Worm (Caenorhabditis elegans): ENCODE data around the gene F31A3.5.

F31A3.5 gene

ce11 chrX:17509048-17509776 lies 54.2 kb downstream of the F31A3.5 start:
- no peak for TF ChIP-seq F22D6.2 (tag; optimal IDR thresholded peaks at IDR 0.05)
- peak; percentile 60 for TF ChIP-seq pha-4 (tag; optimal IDR thresholded peaks at IDR 0.05)
- TF ChIP-seq nhr-80 (tag; optimal IDR thresholded peaks at IDR 0.05) = peak; percentile 73

- TF ChIP-seq ztf-25 (GFP tag; IDR thresholded peaks at IDR 0.05) = no peak
- 0 out of 2 replicates have a peak, but pooled peaks have one; percentile 35 for TF ChIP-seq zfh-2 (GFP tag; conservative IDR thresholded peaks at IDR 0.05)
- no peak for TF ChIP-seq nhr-120 (GFP tag; IDR thresholded peaks at IDR 0.05)
- TF ChIP-seq F33H1.4 (GFP tag; IDR thresholded peaks at IDR 0.05) = no peak
Measured at ce11 chrX:17508137-17508536, 55.3 kb downstream of the F31A3.5 start.

- TF ChIP-seq ztf-6 (GFP tag; IDR thresholded peaks at IDR 0.05) (no peak), ztf-26 (tag; optimal IDR thresholded peaks at IDR 0.05) (no peak), tbp1 (GFP tag; optimal IDR thresholded peaks at IDR 0.05) (no peak), unc-62 (GFP tag; optimal IDR thresholded peaks at IDR 0.05) (peak; percentile 47), bed-2 (GFP tag; IDR thresholded peaks at IDR 0.05) (no peak), ceh-40 (GFP tag; IDR thresholded peaks at IDR 0.05) (no peak), rcor-1 (GFP tag; IDR thresholded peaks at IDR 0.05) (peak; percentile 42; the same call in 1 of the 2 replicates), T07F8.4 (tag; optimal IDR thresholded peaks at IDR 0.05) (no peak), ets-4 (GFP tag; optimal IDR thresholded peaks at IDR 0.05) (peak; percentile 25), hlh-26 (GFP tag; conservative IDR thresholded peaks at IDR 0.05) (no peak), nhr-27 (tag; optimal IDR thresholded peaks at IDR 0.05) (no peak), F39B2.1 (GFP tag; IDR thresholded peaks at IDR 0.05) (no peak), B0261.1 (tag; optimal IDR thresholded peaks at IDR 0.05) (no peak), pha-4 (tag; optimal IDR thresholded peaks at IDR 0.05) (no peak), unc-130 (GFP tag; optimal IDR thresholded peaks at IDR 0.05) (no peak), Y53G8AR.9 (GFP tag; conservative IDR thresholded peaks at IDR 0.05) (0 out of 2 replicates have a peak, but pooled peaks have one; percentile 38), dpff-1 (tag; optimal IDR thresholded peaks at IDR 0.05) (no peak), F49E8.2 (tag; optimal IDR thresholded peaks at IDR 0.05; ENCODE audit: insufficient read depth) (no peak), nhr-80 (tag; optimal IDR thresholded peaks at IDR 0.05) (peak; percentile 88), egl-18 (GFP tag; IDR thresholded peaks at IDR 0.05) (no peak), B0336.3 (GFP tag; IDR thresholded peaks at IDR 0.05) (no peak), F57C9.4 (tag; optimal IDR thresholded peaks at IDR 0.05) (no peak), madf-10 (tag; optimal IDR thresholded peaks at IDR 0.05) (peak; percentile 66), ceh-79 (tag; optimal IDR thresholded peaks at IDR 0.05) (no peak), cebp-2 (GFP tag; IDR thresholded peaks at IDR 0.05) (no peak), F57A8.1 (GFP tag; optimal IDR thresholded peaks at IDR 0.05) (no peak), Y53F4B.3 (GFP tag; IDR thresholded peaks at IDR 0.05) (no peak), akir-1 (GFP tag; optimal IDR thresholded peaks at IDR 0.05) (no peak), tlf-1 (GFP tag; optimal IDR thresholded peaks at IDR 0.05) (no peak), atf-7 (tag; optimal IDR thresholded peaks at IDR 0.05) (peak; percentile 91), let-526 (GFP tag; IDR thresholded peaks at IDR 0.05) (no peak), ztf-3 (GFP tag; optimal IDR thresholded peaks at IDR 0.05) (peak; percentile 65), F52B5.7 (tag; optimal IDR thresholded peaks at IDR 0.05) (no peak), C17E4.6 (GFP tag; IDR thresholded peaks at IDR 0.05) (no peak), C06A6.2 (GFP tag; conservative IDR thresholded peaks at IDR 0.05) (0 out of 2 replicates have a peak, but pooled peaks have one; percentile 58), F10E7.11 (tag; optimal IDR thresholded peaks at IDR 0.05) (no peak), lin-40 (tag; optimal IDR thresholded peaks at IDR 0.05) (peak; percentile 85), F23B12.7 (tag; optimal IDR thresholded peaks at IDR 0.05; ENCODE audit: insufficient read depth) (no peak), xnd-1 (tag; optimal IDR thresholded peaks at IDR 0.05) (no peak)
Measured at ce11 chrX:17505547-17506181, 57.7 kb downstream of the F31A3.5 start.

Measured in whole organism, young adult.